Worm (Caenorhabditis elegans) whole organism, midembryonic: ENCODE results near the gene M03E7.1.

ENCODE experiments used
- T22C8.4 ChIP-seq: fragments of 200-800 bp; sonication (Bioruptor generic); IDR thresholded peaks from 2 replicates; pipeline ENCODE4 v1.3.6; 2022; ENCODE audit warnings: missing genetic modification characterization, missing compliant biosample characterization
- ztf-23 ChIP-seq: fragments of 200-800 bp; sonication (Bioruptor generic); IDR thresholded peaks from 2 replicates; pipeline ENCODE4 v1.3.6; 2022; ENCODE audit warnings: missing genetic modification reagents, missing genetic modification characterization, missing compliant biosample characterization

ce11 chrV:5619372-5619771, 2.1 kb upstream of the M03E7.1 start:
- TF ChIP-seq T22C8.4 (GFP tag; lab: Robert Waterston, UW), result no peak
- TF ChIP-seq ztf-23, result no peak
